Worm (Caenorhabditis elegans): ENCODE results near the gene mob-4.
A peak's percentile ranks its signal among the peaks of the same experiment; 100 is the strongest.

The mob-4 gene

DNA sequence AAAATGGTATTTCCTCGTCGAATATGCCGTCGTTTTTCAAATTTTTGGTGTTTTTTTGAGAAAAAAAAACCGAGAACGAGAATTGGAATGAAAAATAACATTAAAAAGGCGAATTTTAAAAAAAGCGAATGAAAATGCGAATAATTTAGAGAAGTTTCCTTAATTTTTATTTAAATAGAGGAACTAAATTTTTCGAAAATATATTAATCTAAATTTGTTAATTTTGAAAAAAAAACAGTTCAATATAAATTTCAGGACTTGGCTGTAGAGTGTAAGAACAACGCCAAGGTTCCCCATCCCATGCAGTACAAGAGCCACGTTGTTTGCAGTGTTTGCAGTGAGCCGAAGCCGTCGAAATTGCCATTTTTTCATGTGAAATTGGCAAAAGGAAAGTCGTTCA, 34.4 kb upstream of the mob-4 start, which contains the start of gene C50C3.19:
Gene C50C3.19 (plus strand): TSS at position 301 of the 400 bp plus-strand sequence.
- TF ChIP-seq skn-1 (tag; optimal IDR thresholded peaks at IDR 0.05), result no peak
- no peak for TF ChIP-seq zag-1 (tag; optimal IDR thresholded peaks at IDR 0.05)
- TF ChIP-seq attf-4 (tag; optimal IDR thresholded peaks at IDR 0.05), result no peak
- no peak for TF ChIP-seq nhr-48 (tag; optimal IDR thresholded peaks at IDR 0.05)
- no peak for TF ChIP-seq ceh-82 (tag; optimal IDR thresholded peaks at IDR 0.05)
- no peak for TF ChIP-seq lin-15B (tag; optimal IDR thresholded peaks at IDR 0.05)
- TF ChIP-seq hlh-30 (tag; optimal IDR thresholded peaks at IDR 0.05; ENCODE audit: insufficient read depth), result no peak
- no peak for TF ChIP-seq lin-13 (GFP tag; optimal IDR thresholded peaks at IDR 0.05)
- no peak for TF ChIP-seq unc-62 (GFP tag; optimal IDR thresholded peaks at IDR 0.05 in 1 of 2)
- TF ChIP-seq unc-62 (tag; optimal IDR thresholded peaks at IDR 0.05), result no peak

DNA sequence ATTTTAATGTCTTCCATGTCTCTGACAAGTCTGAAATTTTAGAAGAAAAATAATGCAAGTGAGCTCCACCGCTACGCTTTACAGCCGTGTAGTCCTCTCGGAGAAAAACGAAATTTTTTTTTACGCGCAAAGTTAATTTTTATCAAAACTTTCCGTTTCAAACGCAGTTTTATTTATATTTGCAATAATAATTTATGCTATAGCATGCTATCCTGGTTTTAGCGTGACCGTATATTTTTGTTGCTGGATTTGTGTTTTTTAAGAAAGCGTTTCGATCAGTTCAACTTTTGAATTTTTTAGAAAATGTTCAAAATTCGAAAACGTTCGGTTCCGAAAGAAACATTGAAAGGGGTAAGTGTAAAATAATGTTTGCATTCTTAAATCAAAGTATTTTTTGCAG, 33.2 kb upstream of the mob-4 start, which contains the start of gene C50C3.1:
Gene C50C3.1 (plus strand): TSS at position 301 of the 400 bp plus-strand sequence.
- TF ChIP-seq arid-1 (GFP tag; conservative IDR thresholded peaks at IDR 0.05) (no peak), F49E8.2 (tag; optimal IDR thresholded peaks at IDR 0.05; ENCODE audit: borderline replicate concordance) (no peak), Y5F2A.4 (GFP tag; optimal IDR thresholded peaks at IDR 0.05) (no peak), daf-16 (GFP tag; optimal IDR thresholded peaks at IDR 0.05) (no peak), daf-16 (tag; optimal IDR thresholded peaks at IDR 0.05) (no peak), ama-1 (optimal IDR thresholded peaks at IDR 0.05) (no peak), T20F7.1 (GFP tag; optimal IDR thresholded peaks at IDR 0.05) (no peak)

DNA sequence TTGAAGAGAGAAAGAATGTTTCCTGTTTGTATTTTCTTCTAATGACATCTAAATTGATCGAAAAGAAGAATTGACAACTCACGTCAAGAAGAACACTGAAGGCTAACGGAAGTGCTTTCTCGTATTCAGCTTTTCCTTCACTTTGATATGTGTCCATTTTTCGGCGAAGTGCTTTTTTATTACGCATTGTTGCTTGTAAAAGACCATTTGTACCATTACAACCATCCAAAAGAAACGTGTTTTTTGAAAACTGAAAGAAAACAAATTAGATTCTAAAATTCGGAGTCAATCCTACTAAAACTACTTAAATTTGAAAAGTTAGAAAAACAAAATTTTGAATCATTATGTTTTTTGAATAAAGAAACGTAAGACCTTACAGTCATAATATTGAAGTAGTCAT, 25.8 kb upstream of the mob-4 start:
- TF ChIP-seq snpc-4 (tag; optimal IDR thresholded peaks at IDR 0.05) (no peak), unc-62 (GFP tag; optimal IDR thresholded peaks at IDR 0.05 in 1 of 2) (peak in 1 of 2 experiments; percentile 93), unc-62 (tag; optimal IDR thresholded peaks at IDR 0.05) (no peak), duxl-1 (tag; optimal IDR thresholded peaks at IDR 0.05; ENCODE audit: poor library complexity) (no peak), aha-1 (tag) (peak; percentile 49)

DNA sequence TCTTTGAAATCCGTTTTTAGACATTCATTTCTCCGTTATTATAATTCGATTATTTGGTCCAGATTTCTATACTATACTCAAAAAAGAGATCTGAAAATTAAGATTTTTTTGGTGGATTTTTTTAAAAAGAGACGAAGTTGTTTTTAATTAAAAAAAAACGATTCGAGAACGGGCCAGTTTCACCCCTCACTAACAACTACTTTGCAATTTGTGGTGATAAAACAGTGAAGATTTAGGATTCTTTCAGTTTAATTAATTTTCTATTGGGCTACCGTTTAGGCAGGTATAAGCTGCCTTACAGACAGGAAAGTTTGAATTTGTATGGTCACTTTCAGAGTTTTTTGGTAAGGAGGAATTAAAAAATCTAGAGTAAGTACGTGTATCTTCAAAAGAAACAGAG, 23.8 kb upstream of the mob-4 start, which contains the start of gene unc-36:
Gene unc-36 (minus strand): TSS at position 101 of the 400 bp plus-strand sequence.
- no peak for TF ChIP-seq zfp-2 (tag; optimal IDR thresholded peaks at IDR 0.05)
- TF ChIP-seq madf-5 (GFP tag; IDR thresholded peaks at IDR 0.05), result no peak
- TF ChIP-seq lir-3 (tag; optimal IDR thresholded peaks at IDR 0.05), result no peak
- no peak for TF ChIP-seq dve-1 (tag; optimal IDR thresholded peaks at IDR 0.05; ENCODE audit: insufficient read depth)
- TF ChIP-seq ZK337.2 (GFP tag; IDR thresholded peaks at IDR 0.05), result no peak
- TF ChIP-seq hlh-30 (tag; optimal IDR thresholded peaks at IDR 0.05; ENCODE audit: insufficient read depth), result no peak
- TF ChIP-seq madf-9 (GFP tag; conservative IDR thresholded peaks at IDR 0.05), result no peak
- no peak for TF ChIP-seq daf-12 (tag; optimal IDR thresholded peaks at IDR 0.05)
- TF ChIP-seq nhr-41 (GFP tag; IDR thresholded peaks at IDR 0.05), result no peak
- TF ChIP-seq jun-1 (tag; optimal IDR thresholded peaks at IDR 0.05), result no peak
- no peak for TF ChIP-seq lin-39 (tag; optimal IDR thresholded peaks at IDR 0.05)
- TF ChIP-seq Y105C5A.15 (GFP tag; IDR thresholded peaks at IDR 0.05), result no peak
- TF ChIP-seq egl-27 (tag; optimal IDR thresholded peaks at IDR 0.05), result no peak
- TF ChIP-seq mdt-29 (GFP tag; IDR thresholded peaks at IDR 0.05), result no peak
- no peak for TF ChIP-seq ceh-32 (tag; optimal IDR thresholded peaks at IDR 0.05; ENCODE audit: poor library complexity)

DNA sequence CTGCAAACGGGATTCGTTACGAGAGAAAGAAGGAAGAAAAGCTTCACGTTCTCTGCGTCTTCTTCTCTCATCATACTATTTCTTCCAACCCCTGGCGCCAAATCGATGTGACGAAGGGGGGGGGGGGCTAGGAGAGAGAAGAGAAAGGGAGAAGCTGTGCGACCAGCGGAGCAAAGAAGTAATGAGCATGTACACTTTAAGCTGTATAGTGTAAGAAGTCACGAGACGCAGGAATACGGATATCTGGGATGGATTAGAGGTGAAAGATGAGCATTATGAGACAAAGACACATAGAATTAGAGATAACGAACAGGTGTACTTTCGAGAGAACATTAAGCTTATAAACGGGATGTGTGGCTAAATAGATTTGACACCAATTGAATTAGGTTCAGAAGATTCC, 23.1 kb upstream of the mob-4 start:
- TF ChIP-seq ces-1 (GFP tag; optimal IDR thresholded peaks at IDR 0.05) (no peak), ceh-28 (tag; optimal IDR thresholded peaks at IDR 0.05) (peak; percentile 22), hlh-30 (tag; optimal IDR thresholded peaks at IDR 0.05; ENCODE audit: insufficient read depth) (peak; percentile 66), madf-5 (GFP tag; IDR thresholded peaks at IDR 0.05) (no peak), ceh-20 (GFP tag; IDR thresholded peaks at IDR 0.05) (0 out of 2 replicates have a peak, but pooled peaks have one; percentile 10), zfp-3 (GFP tag; conservative IDR thresholded peaks at IDR 0.05) (no peak), dmd-6 (GFP tag; IDR thresholded peaks at IDR 0.05) (0 out of 2 replicates have a peak, but pooled peaks have one; percentile 8), nhr-11 (tag; optimal IDR thresholded peaks at IDR 0.05) (peak; percentile 45), ZK337.2 (GFP tag; IDR thresholded peaks at IDR 0.05) (no peak), vab-7 (GFP tag; IDR thresholded peaks at IDR 0.05) (0 out of 2 replicates have a peak, but pooled peaks have one; percentile 35), unc-62 (GFP tag; optimal IDR thresholded peaks at IDR 0.05 in 1 of 2) (peak in 1 of 2 experiments; percentile 28), unc-62 (tag; optimal IDR thresholded peaks at IDR 0.05) (no peak), fkh-10 (GFP tag; optimal IDR thresholded peaks at IDR 0.05) (peak; percentile 45), egl-27 (tag; optimal IDR thresholded peaks at IDR 0.05) (no peak), dpl-1 (GFP tag; optimal IDR thresholded peaks at IDR 0.05) (peak; percentile 6), lsy-2 (tag; optimal IDR thresholded peaks at IDR 0.05) (peak in 1 of 2 experiments; percentile 46), ctbp-1 (GFP tag; IDR thresholded peaks at IDR 0.05) (peak; percentile 28; the same call in 1 of the 2 replicates)
